Worm (Caenorhabditis elegans): ENCODE measurements around the gene T15H9.4.

The T15H9.4 gene

DNA sequence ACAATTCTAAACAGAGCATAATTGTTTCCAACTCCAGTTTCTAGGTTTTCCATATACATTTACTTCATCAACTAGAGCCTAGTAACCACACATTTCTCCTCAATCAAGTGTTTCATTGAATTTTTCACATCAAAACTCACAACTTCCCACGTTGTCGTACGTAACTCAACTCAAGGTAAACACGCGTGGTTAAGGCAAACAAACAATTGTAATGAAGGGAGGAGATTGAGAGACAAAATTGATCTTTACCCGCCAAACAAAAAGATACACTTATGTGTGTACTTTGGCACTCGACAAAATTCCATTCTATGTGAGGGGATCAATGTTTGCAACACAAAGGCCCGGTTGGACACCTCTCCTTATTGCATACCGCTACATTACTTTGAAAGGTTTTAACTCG, 6.3 kb upstream of the T15H9.4 start, which contains the start of gene nhr-19 (continued):
- TF ChIP-seq alr-1 (tag; optimal IDR thresholded peaks at IDR 0.05; ENCODE audit: borderline replicate concordance) = no peak
- TF ChIP-seq mdl-1 (tag; optimal IDR thresholded peaks at IDR 0.05) = peak in 1 of 2 experiments; percentile 72
- no peak for TF ChIP-seq nhr-77 (tag; optimal IDR thresholded peaks at IDR 0.05)
- no peak for TF ChIP-seq unc-62 (GFP tag; optimal IDR thresholded peaks at IDR 0.05)
- no peak for TF ChIP-seq fkh-8 (tag; optimal IDR thresholded peaks at IDR 0.05)
- TF ChIP-seq irx-1 (tag; optimal IDR thresholded peaks at IDR 0.05) = no peak
- TF ChIP-seq grh-1 (GFP tag; IDR thresholded peaks at IDR 0.05) = no peak

DNA sequence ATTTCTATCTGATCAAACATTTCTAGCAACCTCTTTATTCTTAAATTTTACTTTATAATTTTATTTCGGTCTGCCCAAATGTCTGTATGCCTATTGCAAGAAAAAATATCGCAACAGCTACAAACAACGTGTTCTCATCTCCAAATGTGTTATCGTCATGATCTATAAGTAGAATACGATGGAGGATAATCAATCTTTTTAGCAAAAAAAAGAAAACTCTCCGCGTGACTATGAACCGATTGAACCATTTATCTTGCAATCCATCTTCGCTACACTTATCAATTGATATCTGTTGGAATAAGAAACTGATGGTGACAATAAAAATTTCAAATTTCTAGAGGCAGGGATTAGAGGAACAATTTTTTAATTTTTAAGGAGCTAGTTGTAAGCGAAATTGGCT, 5.7 kb upstream of the T15H9.4 start:
- TF ChIP-seq aha-1 (tag; optimal IDR thresholded peaks at IDR 0.05) (no peak), lsy-2 (tag; optimal IDR thresholded peaks at IDR 0.05) (peak in 1 of 2 experiments; percentile 32), lin-35 (GFP tag; optimal IDR thresholded peaks at IDR 0.05) (peak in 1 of 2 experiments; percentile 7), skn-1 (tag; optimal IDR thresholded peaks at IDR 0.05) (no peak), snu-23 (GFP tag; optimal IDR thresholded peaks at IDR 0.05) (peak; percentile 8), nhr-19 (GFP tag; conservative IDR thresholded peaks at IDR 0.05) (peak; percentile 39), lin-39 (tag; optimal IDR thresholded peaks at IDR 0.05) (peak; percentile 47), hlh-4 (tag; optimal IDR thresholded peaks at IDR 0.05) (no peak), elt-3 (tag; optimal IDR thresholded peaks at IDR 0.05) (peak in 3 of 6 experiments; percentile 8 to 85 (median 51)), lin-14 (GFP tag; optimal IDR thresholded peaks at IDR 0.05) (peak; percentile 43), fos-1 (tag; optimal IDR thresholded peaks at IDR 0.05) (no peak), nhr-20 (tag; optimal IDR thresholded peaks at IDR 0.05) (peak; percentile 74), blmp-1 (tag; optimal IDR thresholded peaks at IDR 0.05) (peak; percentile 78), nhr-71 (tag; optimal IDR thresholded peaks at IDR 0.05) (peak; percentile 45), nhr-85 (tag) (peak; percentile 88), dsc-1 (tag; optimal IDR thresholded peaks at IDR 0.05) (no peak), vab-15 (tag; optimal IDR thresholded peaks at IDR 0.05) (no peak)

DNA sequence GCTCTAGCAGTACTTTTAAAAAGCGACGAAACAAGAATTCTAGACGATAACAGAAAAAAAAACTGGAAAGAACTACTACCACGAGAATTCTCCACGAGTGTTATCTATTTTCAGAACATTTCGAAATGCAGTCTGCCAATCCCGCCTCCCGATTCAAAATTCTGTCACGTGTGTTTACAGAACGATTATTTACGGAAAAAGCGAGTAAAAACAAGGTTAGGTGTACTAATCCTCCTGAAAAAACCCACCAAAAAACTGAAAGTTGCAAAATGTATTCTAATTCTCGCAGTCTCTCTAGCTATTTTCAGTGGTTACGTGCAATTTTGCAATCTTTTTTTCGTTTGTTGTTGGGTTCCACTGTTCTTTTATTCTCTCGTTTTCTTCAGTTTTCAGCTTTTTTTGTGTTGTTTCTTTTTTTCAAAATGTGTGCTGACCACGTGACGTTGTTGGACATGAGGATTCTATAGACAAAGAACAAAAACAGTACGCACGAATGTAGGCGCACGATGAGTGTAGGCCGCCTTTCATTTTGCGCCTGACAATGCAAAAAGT, 5.1 kb upstream of the T15H9.4 start:
- TF ChIP-seq tbx-2 (tag; optimal IDR thresholded peaks at IDR 0.05) = no peak
- TF ChIP-seq unc-130 (tag; optimal IDR thresholded peaks at IDR 0.05) = no peak
- TF ChIP-seq efl-1 (optimal IDR thresholded peaks at IDR 0.05) = no peak
- peak in 1 of 2 experiments; percentile 42 for TF ChIP-seq efl-1 (GFP tag; optimal IDR thresholded peaks at IDR 0.05 in 1 of 2)
- no peak for TF ChIP-seq snu-23 (GFP tag; optimal IDR thresholded peaks at IDR 0.05)
- no peak for TF ChIP-seq C34B4.2 (tag; optimal IDR thresholded peaks at IDR 0.05)
- peak in 1 of 2 experiments; percentile 44 for TF ChIP-seq lin-35 (GFP tag; optimal IDR thresholded peaks at IDR 0.05)
- TF ChIP-seq nhr-20 (tag; optimal IDR thresholded peaks at IDR 0.05) = no peak
- no peak for TF ChIP-seq ceh-90 (tag; optimal IDR thresholded peaks at IDR 0.05)
- no peak for TF ChIP-seq egl-13 (tag; optimal IDR thresholded peaks at IDR 0.05)
- TF ChIP-seq ztf-11 (tag; optimal IDR thresholded peaks at IDR 0.05) = no peak
- TF ChIP-seq skn-1 (tag; optimal IDR thresholded peaks at IDR 0.05) = no peak

DNA sequence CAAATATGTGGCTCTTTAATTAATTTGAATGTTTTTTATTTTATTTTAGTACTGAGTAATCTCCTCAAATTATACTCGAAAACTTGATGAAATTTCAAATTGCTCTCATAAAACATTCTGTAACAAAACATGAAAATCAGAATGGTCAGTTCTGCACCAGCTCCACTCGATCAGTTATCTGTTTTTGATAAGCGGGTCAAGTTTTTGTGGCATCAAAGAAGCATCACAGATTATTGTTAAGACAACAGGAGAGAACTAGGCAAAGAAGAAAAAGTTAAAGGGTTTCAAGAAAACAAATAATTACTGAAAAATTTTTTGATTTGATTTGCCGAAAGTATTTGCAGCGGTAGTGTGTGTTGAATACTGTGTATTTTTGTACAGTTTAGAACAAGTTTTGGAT, 4.5 kb upstream of the T15H9.4 start:
- TF ChIP-seq nhr-19 (GFP tag; conservative IDR thresholded peaks at IDR 0.05) (peak; percentile 62), elt-2 (tag; optimal IDR thresholded peaks at IDR 0.05) (peak; percentile 63), lin-39 (tag; optimal IDR thresholded peaks at IDR 0.05) (no peak), snu-23 (GFP tag; optimal IDR thresholded peaks at IDR 0.05) (no peak), ceh-8 (GFP tag; optimal IDR thresholded peaks at IDR 0.05) (no peak), lin-35 (GFP tag; optimal IDR thresholded peaks at IDR 0.05) (peak in 1 of 2 experiments; percentile 3)

DNA sequence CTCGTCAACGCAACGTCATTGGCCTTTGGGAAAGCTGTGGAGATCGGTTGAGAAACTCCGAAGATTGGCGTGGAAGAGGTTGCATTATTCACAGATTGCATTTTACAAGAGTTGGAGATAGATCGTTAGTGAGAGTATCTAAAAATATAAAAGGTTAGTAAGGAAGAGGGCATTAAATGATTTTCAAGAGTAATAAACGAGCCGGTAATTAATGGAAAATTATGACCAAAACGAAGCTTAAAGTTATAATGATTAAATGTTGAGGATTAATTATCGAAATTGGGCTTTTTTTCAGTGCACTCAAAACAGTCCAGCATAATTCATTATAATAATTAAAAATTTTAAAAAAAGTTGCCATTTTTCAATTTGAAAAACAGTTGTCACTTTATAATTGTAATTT, 2.4 kb upstream of the T15H9.4 start, which contains the start of gene pap-2:
Gene pap-2, minus strand, starts transcription at position 101 of the 400 bp plus-strand sequence.
- TF ChIP-seq nhr-85 (tag) (no peak), lin-13 (GFP tag; optimal IDR thresholded peaks at IDR 0.05) (no peak), mdl-1 (tag; optimal IDR thresholded peaks at IDR 0.05) (no peak), aha-1 (tag; optimal IDR thresholded peaks at IDR 0.05) (no peak), ceh-88 (GFP tag; IDR thresholded peaks at IDR 0.05) (no peak), nhr-19 (GFP tag; conservative IDR thresholded peaks at IDR 0.05) (no peak), unc-86 (tag; optimal IDR thresholded peaks at IDR 0.05) (no peak), fos-1 (tag; optimal IDR thresholded peaks at IDR 0.05) (no peak), dsc-1 (tag; optimal IDR thresholded peaks at IDR 0.05) (no peak), hlh-4 (tag; optimal IDR thresholded peaks at IDR 0.05) (no peak), nhr-11 (tag; optimal IDR thresholded peaks at IDR 0.05) (no peak), nhr-77 (tag; optimal IDR thresholded peaks at IDR 0.05) (no peak), ces-1 (GFP tag; optimal IDR thresholded peaks at IDR 0.05) (no peak), nhr-76 (tag; optimal IDR thresholded peaks at IDR 0.05) (no peak), pag-3 (tag; optimal IDR thresholded peaks at IDR 0.05; ENCODE audit: borderline replicate concordance, insufficient read depth) (no peak), C34B4.2 (tag; optimal IDR thresholded peaks at IDR 0.05) (no peak), lin-39 (tag; optimal IDR thresholded peaks at IDR 0.05) (no peak)
